Worm (Caenorhabditis elegans) whole organism, young adult: ENCODE data around the gene map-2.

Experiments used
- B0019.2 ChIP-seq: fragments of 200-800 bp; sonication (Bioruptor generic); conservative IDR thresholded peaks from 2 replicates; pipeline ENCODE4 v1.3.6; 2022; ENCODE audit warnings: missing genetic modification reagents, missing genetic modification characterization, missing compliant biosample characterization
- B0035.1 ChIP-seq: sonication (generic microtip); optimal IDR thresholded peaks from 2 replicates; lab custom pipeline; 2016; ENCODE audit warnings: missing genetic modification characterization, mild to moderate bottlenecking, missing compliant biosample characterization, missing genotype, missing genetic modification reagents
- B0336.3 ChIP-seq: fragments of 200-800 bp; sonication (Bioruptor generic); IDR thresholded peaks from 2 replicates; pipeline ENCODE4 v1.3.6; 2022; ENCODE audit warnings: missing genetic modification characterization, missing compliant biosample characterization
- C17E4.6 ChIP-seq: fragments of 200-800 bp; sonication (Bioruptor generic); IDR thresholded peaks from 2 replicates; pipeline ENCODE4 v1.3.6; 2022; ENCODE audit warnings: missing genetic modification reagents, missing genetic modification characterization, missing compliant biosample characterization
- D2030.7 ChIP-seq: fragments of 200-800 bp; sonication (Bioruptor generic); IDR thresholded peaks from 2 replicates; pipeline ENCODE4 v1.3.6; 2022; ENCODE audit warnings: missing genetic modification reagents, missing genetic modification characterization, missing compliant biosample characterization
- F22D6.2 ChIP-seq: sonication (generic microtip); optimal IDR thresholded peaks from 2 replicates; lab custom pipeline; 2016; ENCODE audit warnings: mild to moderate bottlenecking, missing genetic modification characterization, missing compliant biosample characterization
- F37B4.10 ChIP-seq: fragments of 200-800 bp; sonication (Bioruptor generic); IDR thresholded peaks from 2 replicates; pipeline ENCODE4 v1.3.6; 2022; ENCODE audit warnings: missing genetic modification characterization, missing compliant biosample characterization
- F52B5.7 ChIP-seq: sonication (generic microtip); optimal IDR thresholded peaks from 2 replicates; lab custom pipeline; 2016; ENCODE audit warnings: mild to moderate bottlenecking, missing genetic modification characterization, missing compliant biosample characterization
- F57C9.4 ChIP-seq: sonication (generic microtip); optimal IDR thresholded peaks from 2 replicates; lab custom pipeline; 2017; ENCODE audit warnings: mild to moderate bottlenecking, missing genetic modification characterization, missing compliant biosample characterization
- T07F8.4 ChIP-seq: sonication (generic microtip); optimal IDR thresholded peaks from 2 replicates; lab custom pipeline; 2016; ENCODE audit warnings: mild to moderate bottlenecking, missing genetic modification characterization, moderate library complexity, missing compliant biosample characterization
- ama-1 ChIP-seq, 3 experiments: fragments of 150-350 bp in 1 of 3; sonication (generic microtip) in 2 of 3; optimal IDR thresholded peaks; 2 replicates each; lab custom pipeline; 2014 to 2018; ENCODE audit warnings: missing biosample characterization in 2 of 3, missing genetic modification characterization in 2 of 3, missing genetic modification reagents in 2 of 3
- aptf-2 ChIP-seq: fragments of 200-800 bp; sonication (Bioruptor generic); conservative IDR thresholded peaks from 2 replicates; pipeline ENCODE4 v1.3.6; 2022; ENCODE audit warnings: missing genetic modification reagents, missing genetic modification characterization, missing compliant biosample characterization
- aptf-3 ChIP-seq: fragments of 200-800 bp; sonication (Bioruptor generic); IDR thresholded peaks from 2 replicates; pipeline ENCODE4 v1.3.6; 2022; ENCODE audit warnings: missing genetic modification characterization, missing compliant biosample characterization
- atf-7 ChIP-seq: sonication (generic microtip); optimal IDR thresholded peaks from 2 replicates; lab custom pipeline; 2017; ENCODE audit warnings: mild to moderate bottlenecking, missing genetic modification characterization, missing compliant biosample characterization
- attf-3 ChIP-seq: fragments of 200-800 bp; sonication (Bioruptor generic); conservative IDR thresholded peaks from 2 replicates; pipeline ENCODE4 v1.3.6; 2022; ENCODE audit warnings: missing genetic modification reagents, missing genetic modification characterization, missing compliant biosample characterization
- attf-6 ChIP-seq: fragments of 200-800 bp; sonication (Bioruptor generic); IDR thresholded peaks from 2 replicates; pipeline ENCODE4 v1.3.6; 2022; ENCODE audit warnings: missing genetic modification reagents, missing genetic modification characterization, missing compliant biosample characterization
- bed-1 ChIP-seq: fragments of 200-800 bp; sonication (Bioruptor generic); IDR thresholded peaks from 2 replicates; pipeline ENCODE4 v1.3.6; 2022; ENCODE audit warnings: missing genetic modification reagents, missing genetic modification characterization, missing compliant biosample characterization
- cebp-1 ChIP-seq, 2 experiments: fragments of 200-800 bp in 1 of 2; sonication (Bioruptor generic) in 1 of 2; sonication (generic microtip) in 1 of 2; IDR thresholded peaks in 1 of 2; optimal IDR thresholded peaks in 1 of 2; 2 replicates each; pipeline versions ENCODE4 v1.3.6 to Lab custom; 2017 to 2022; ENCODE audit warnings: missing compliant biosample characterization in 2 of 2, missing genetic modification characterization in 2 of 2, mild to moderate bottlenecking in 1 of 2, missing genetic modification reagents in 1 of 2, moderate library complexity in 1 of 2
- cebp-2 ChIP-seq: fragments of 200-800 bp; sonication (Bioruptor generic); IDR thresholded peaks from 2 replicates; pipeline ENCODE4 v1.3.6; 2022; ENCODE audit warnings: missing genetic modification characterization, missing compliant biosample characterization
- ceh-79 ChIP-seq: sonication (generic microtip); optimal IDR thresholded peaks from 2 replicates; lab custom pipeline; 2017; ENCODE audit warnings: mild to moderate bottlenecking, missing genetic modification characterization, missing compliant biosample characterization
- dox-1 ChIP-seq: fragments of 200-800 bp; sonication (Bioruptor generic); IDR thresholded peaks from 2 replicates; pipeline ENCODE4 v1.3.6; 2022; ENCODE audit warnings: missing genetic modification reagents, missing genetic modification characterization, missing compliant biosample characterization
- dpl-1 ChIP-seq: fragments of 150-350 bp; optimal IDR thresholded peaks from 2 replicates; lab custom pipeline; 2014; ENCODE audit warnings: missing biosample characterization, missing genetic modification reagents, missing genetic modification characterization
- efl-1 ChIP-seq: fragments of 150-350 bp; optimal IDR thresholded peaks from 2 replicates; lab custom pipeline; 2014; ENCODE audit warnings: missing biosample characterization, missing genetic modification reagents, missing genetic modification characterization
- him-1 ChIP-seq: sonication (generic microtip); optimal IDR thresholded peaks from 2 replicates; lab custom pipeline; 2016; ENCODE audit warnings: missing genotype, missing genetic modification reagents, missing genetic modification characterization, missing compliant biosample characterization
- hlh-12 ChIP-seq: sonication (generic microtip); optimal IDR thresholded peaks from 2 replicates; lab custom pipeline; 2016; ENCODE audit warnings: missing genetic modification characterization, missing compliant biosample characterization
- hmg-20 ChIP-seq: fragments of 200-800 bp; sonication (Bioruptor generic); IDR thresholded peaks from 2 replicates; pipeline ENCODE4 v1.3.6; 2022; ENCODE audit warnings: missing genetic modification reagents, missing genetic modification characterization, missing compliant biosample characterization
- hsf-1 ChIP-seq: fragments of 200-800 bp; sonication (Bioruptor generic); IDR thresholded peaks from 2 replicates; pipeline ENCODE4 v1.3.6; 2022; ENCODE audit warnings: missing genetic modification reagents, missing genetic modification characterization, missing compliant biosample characterization
- let-526 ChIP-seq: fragments of 200-800 bp; sonication (Bioruptor generic); IDR thresholded peaks from 2 replicates; pipeline ENCODE4 v1.3.6; 2022; ENCODE audit warnings: missing genetic modification reagents, missing genetic modification characterization, missing compliant biosample characterization
- let-607 ChIP-seq, 2 experiments: fragments of 200-800 bp in 1 of 2; sonication (Bioruptor generic) in 1 of 2; sonication (generic microtip) in 1 of 2; optimal IDR thresholded peaks; 2 replicates each; lab custom pipeline; 2016 to 2018; ENCODE audit warnings: mild to moderate bottlenecking in 2 of 2, missing compliant biosample characterization in 2 of 2, missing genetic modification characterization in 2 of 2, moderate library complexity in 2 of 2, missing genotype in 1 of 2
- lin-26 ChIP-seq: fragments of 200-800 bp; sonication (Bioruptor generic); IDR thresholded peaks from 2 replicates; pipeline ENCODE4 v1.3.6; 2022; ENCODE audit warnings: missing genetic modification reagents, missing genetic modification characterization, missing compliant biosample characterization
- lin-40 ChIP-seq: sonication (generic microtip); optimal IDR thresholded peaks from 2 replicates; lab custom pipeline; 2016; ENCODE audit warnings: missing genetic modification characterization, mild to moderate bottlenecking, missing compliant biosample characterization, missing genotype, missing genetic modification reagents
- lsl-1 ChIP-seq: fragments of 200-800 bp; sonication (Bioruptor generic); optimal IDR thresholded peaks from 2 replicates; lab custom pipeline; 2018; ENCODE audit warnings: mild to moderate bottlenecking, missing genetic modification characterization, moderate library complexity, missing compliant biosample characterization
- madf-10 ChIP-seq: sonication (generic microtip); optimal IDR thresholded peaks from 2 replicates; lab custom pipeline; 2016; ENCODE audit warnings: mild to moderate bottlenecking, missing genetic modification characterization, missing compliant biosample characterization
- madf-6 ChIP-seq: fragments of 200-800 bp; sonication (Bioruptor generic); IDR thresholded peaks from 2 replicates; pipeline ENCODE4 v1.3.6; 2022; ENCODE audit warnings: missing genetic modification reagents, missing genetic modification characterization, missing compliant biosample characterization
- madf-8 ChIP-seq: fragments of 200-800 bp; sonication (Bioruptor generic); conservative IDR thresholded peaks from 2 replicates; pipeline ENCODE4 v1.3.6; 2022; ENCODE audit warnings: missing genetic modification reagents, missing genetic modification characterization, missing compliant biosample characterization
- mes-4 ChIP-seq: sonication (generic microtip); optimal IDR thresholded peaks from 2 replicates; lab custom pipeline; 2016; ENCODE audit warnings: missing genotype, missing genetic modification characterization, missing compliant biosample characterization
- mxl-1 ChIP-seq: sonication (generic microtip); optimal IDR thresholded peaks from 2 replicates; lab custom pipeline; 2016; ENCODE audit warnings: missing genetic modification characterization, missing compliant biosample characterization
- nhr-179 ChIP-seq: sonication (generic microtip); optimal IDR thresholded peaks from 2 replicates; lab custom pipeline; 2016; ENCODE audit warnings: mild to moderate bottlenecking, missing genetic modification characterization, missing compliant biosample characterization
- nhr-80 ChIP-seq: sonication (generic microtip); optimal IDR thresholded peaks from 2 replicates; lab custom pipeline; 2016; ENCODE audit warnings: missing genetic modification characterization, missing compliant biosample characterization
- nhr-90 ChIP-seq: sonication (generic microtip); optimal IDR thresholded peaks from 2 replicates; lab custom pipeline; 2016; ENCODE audit warnings: missing genotype, mild to moderate bottlenecking, missing genetic modification characterization, missing compliant biosample characterization
- pbrm-1 ChIP-seq: fragments of 200-800 bp; sonication (Bioruptor generic); IDR thresholded peaks from 2 replicates; pipeline ENCODE4 v1.3.6; 2022; ENCODE audit warnings: missing genetic modification reagents, missing genetic modification characterization, missing compliant biosample characterization
- rcor-1 ChIP-seq: fragments of 200-800 bp; sonication (Bioruptor generic); IDR thresholded peaks from 2 replicates; pipeline ENCODE4 v1.3.6; 2022; ENCODE audit warnings: missing genetic modification reagents, missing genetic modification characterization, missing compliant biosample characterization
- rec-8 ChIP-seq, 2 experiments: sonication (generic microtip); optimal IDR thresholded peaks; 2 replicates each; lab custom pipeline; 2016; ENCODE audit warnings: mild to moderate bottlenecking in 2 of 2, missing genetic modification characterization in 2 of 2, missing genetic modification reagents in 2 of 2, missing genotype in 2 of 2, missing biosample characterization in 1 of 2, missing compliant biosample characterization in 1 of 2, moderate library complexity in 1 of 2
- tbx-9 ChIP-seq: sonication (generic microtip); optimal IDR thresholded peaks from 2 replicates; lab custom pipeline; 2016; ENCODE audit warnings: borderline replicate concordance, missing genetic modification characterization, inconsistent platforms, missing compliant biosample characterization
- tlf-1 ChIP-seq: fragments of 200-800 bp; sonication (Bioruptor generic); optimal IDR thresholded peaks from 2 replicates; lab custom pipeline; 2018; ENCODE audit warnings: mild to moderate bottlenecking, missing genetic modification characterization, missing compliant biosample characterization
- unc-130 ChIP-seq: sonication (generic microtip); optimal IDR thresholded peaks from 2 replicates; lab custom pipeline; 2016; ENCODE audit warnings: missing genetic modification reagents, missing genetic modification characterization, missing compliant biosample characterization
- ztf-28 ChIP-seq: fragments of 200-800 bp; sonication (Bioruptor generic); IDR thresholded peaks from 2 replicates; pipeline ENCODE4 v1.3.6; 2022; ENCODE audit warnings: missing genetic modification reagents, missing genetic modification characterization, missing compliant biosample characterization
- ztf-6 ChIP-seq: fragments of 200-800 bp; sonication (Bioruptor generic); IDR thresholded peaks from 2 replicates; pipeline ENCODE4 v1.3.6; 2022; ENCODE audit warnings: missing genetic modification reagents, missing genetic modification characterization, missing compliant biosample characterization

Gene map-2

ce11 chrIV:16865487-16865886, 10.8 kb upstream of the map-2 start, which contains the start of gene gtsf-1:
Gene gtsf-1, plus strand, starts transcription at chrIV:16865840.
- TF ChIP-seq cebp-1 (GFP tag; IDR thresholded peaks at IDR 0.05; lab: Robert Waterston, UW), result no peak
- TF ChIP-seq cebp-1 (tag; optimal IDR thresholded peaks at IDR 0.05; lab: Kevin White, UChicago), result peak; percentile 83
- peak; percentile 51 for TF ChIP-seq tlf-1 (GFP tag; lab: Kevin White, UChicago)
- TF ChIP-seq lin-40 (tag; lab: Kevin White, UChicago), result peak; percentile 66
- TF ChIP-seq madf-10, result peak; percentile 34
- no peak for TF ChIP-seq ztf-6 (GFP tag; lab: Robert Waterston, UW)
- peak; percentile 84 for TF ChIP-seq dox-1 (GFP tag; lab: Robert Waterston, UW)
- peak; percentile 53 for TF ChIP-seq F57C9.4 (tag; lab: Kevin White, UChicago)
- TF ChIP-seq attf-3, result 0 out of 2 replicates have a peak, but pooled peaks have one; percentile 32
- TF ChIP-seq him-1 (tag; lab: Kevin White, UChicago), result peak; percentile 66
- TF ChIP-seq B0336.3 (GFP tag; lab: Robert Waterston, UW), result peak; percentile 87
- peak; percentile 28 for TF ChIP-seq dpl-1 (GFP tag; lab: Kevin White, UChicago)
- TF ChIP-seq F22D6.2 (tag; lab: Kevin White, UChicago), result no peak
- no peak for TF ChIP-seq nhr-80 (tag; lab: Kevin White, UChicago)
- no peak for TF ChIP-seq ama-1 (optimal IDR thresholded peaks at IDR 0.05; lab: Kevin White, UChicago)
- peak in 1 of 2 experiments; percentile 34 for TF ChIP-seq ama-1 (GFP tag; optimal IDR thresholded peaks at IDR 0.05; lab: Kevin White, UChicago)
- TF ChIP-seq F37B4.10 (GFP tag; lab: Robert Waterston, UW), result no peak
- TF ChIP-seq bed-1 (GFP tag; lab: Robert Waterston, UW), result no peak
- 0 out of 2 replicates have a peak, but pooled peaks have one; percentile 44 for TF ChIP-seq let-526 (GFP tag; lab: Robert Waterston, UW)
- no peak for TF ChIP-seq madf-8 (GFP tag; lab: Robert Waterston, UW)
- TF ChIP-seq T07F8.4 (tag; lab: Kevin White, UChicago), result no peak
- TF ChIP-seq ceh-79, result no peak
- peak; percentile 52 for TF ChIP-seq rcor-1
- TF ChIP-seq hlh-12 (tag; lab: Kevin White, UChicago), result no peak
- TF ChIP-seq mxl-1 (tag; lab: Kevin White, UChicago), result peak; percentile 12
- no peak for TF ChIP-seq unc-130
- no peak for TF ChIP-seq B0035.1 (tag; lab: Kevin White, UChicago)
- TF ChIP-seq pbrm-1 (GFP tag; lab: Robert Waterston, UW), result peak; percentile 87; the same call in 1 of the 2 replicates
- no peak for TF ChIP-seq aptf-3 (GFP tag; lab: Robert Waterston, UW)
- TF ChIP-seq nhr-179 (tag; lab: Kevin White, UChicago), result no peak
- TF ChIP-seq lin-26, result no peak
- TF ChIP-seq let-607 (tag; optimal IDR thresholded peaks at IDR 0.05; lab: Kevin White, UChicago), result peak in 1 of 2 experiments; percentile 16
- peak; percentile 27 for TF ChIP-seq efl-1
- TF ChIP-seq ztf-28, result peak; percentile 76; the same call in 1 of the 2 replicates
- peak; percentile 21 for TF ChIP-seq lsl-1 (GFP tag; lab: Kevin White, UChicago)
- peak; percentile 7 for TF ChIP-seq nhr-90 (tag; lab: Kevin White, UChicago)
- peak; percentile 66; the same call in 1 of the 2 replicates for TF ChIP-seq C17E4.6 (GFP tag; lab: Robert Waterston, UW)
- peak; percentile 91 for TF ChIP-seq attf-6
- no peak for TF ChIP-seq tbx-9 (tag; lab: Kevin White, UChicago)
- no peak for TF ChIP-seq mes-4
- TF ChIP-seq madf-6, result peak; percentile 60
- peak; percentile 64; the same call in 1 of the 2 replicates for TF ChIP-seq D2030.7
- 0 out of 2 replicates have a peak, but pooled peaks have one; percentile 43 for TF ChIP-seq aptf-2 (GFP tag; lab: Robert Waterston, UW)
- TF ChIP-seq cebp-2 (GFP tag; lab: Robert Waterston, UW), result no peak
- TF ChIP-seq F52B5.7 (tag; lab: Kevin White, UChicago), result no peak
- TF ChIP-seq atf-7 (tag; lab: Kevin White, UChicago), result peak; percentile 23
- TF ChIP-seq B0019.2 (GFP tag; lab: Robert Waterston, UW), result 0 out of 2 replicates have a peak, but pooled peaks have one; percentile 39
- peak in 1 of 2 experiments; percentile 9 for TF ChIP-seq rec-8 (tag; optimal IDR thresholded peaks at IDR 0.05; lab: Kevin White, UChicago)
- 0 out of 2 replicates have a peak, but pooled peaks have one; percentile 27 for TF ChIP-seq hmg-20 (GFP tag; lab: Robert Waterston, UW)
- 0 out of 2 replicates have a peak, but pooled peaks have one; percentile 35 for TF ChIP-seq hsf-1 (GFP tag; lab: Robert Waterston, UW)
